Fruit fly (Drosophila melanogaster) whole organism, pupa: Measurements from ENCODE around the gene Fur1.

Experiments
- CG10348 ChIP-seq: fragments of 200-800 bp; sonication (Bioruptor generic); IDR thresholded peaks from 2 replicates; pipeline ENCODE4 v1.3.6; 2022; ENCODE audit warnings: missing biosample characterization, missing genetic modification characterization
- CG12605 ChIP-seq: fragments of 200-800 bp; sonication (Bioruptor generic); IDR thresholded peaks from 2 replicates; pipeline ENCODE4 v1.3.6; 2022; ENCODE audit warnings: missing biosample characterization, missing genetic modification characterization
- CG13204 ChIP-seq: fragments of 200-800 bp; sonication (Bioruptor generic); optimal IDR thresholded peaks from 2 replicates; lab custom pipeline; 2018; ENCODE audit warnings: missing biosample characterization, mild to moderate bottlenecking, missing genetic modification characterization, moderate library complexity
- CG14655 ChIP-seq: fragments of 200-800 bp; sonication (Bioruptor generic); optimal IDR thresholded peaks from 3 replicates; lab custom pipeline; 2017; ENCODE audit warnings: mild to moderate bottlenecking, missing biosample characterization, missing genetic modification reagents, missing genetic modification characterization
- CG15710 ChIP-seq: fragments of 200-800 bp; sonication (Bioruptor generic); optimal IDR thresholded peaks from 2 replicates; lab custom pipeline; 2018; ENCODE audit warnings: missing biosample characterization, mild to moderate bottlenecking, missing genetic modification characterization, moderate library complexity
- CG17806 ChIP-seq: fragments of 200-800 bp; sonication (Bioruptor generic); optimal IDR thresholded peaks from 2 replicates; lab custom pipeline; 2018; ENCODE audit warnings: missing biosample characterization, mild to moderate bottlenecking, missing genetic modification characterization, moderate library complexity
- CG32121 ChIP-seq: fragments of 200-800 bp; sonication (Bioruptor generic); IDR thresholded peaks from 2 replicates; pipeline ENCODE4 v1.3.6; 2022; ENCODE audit warnings: missing biosample characterization, missing genetic modification characterization
- CG8159 ChIP-seq: fragments of 200-800 bp; sonication (Bioruptor generic); optimal IDR thresholded peaks from 3 replicates; lab custom pipeline; 2018; ENCODE audit warnings: missing biosample characterization, mild to moderate bottlenecking, missing genetic modification characterization, moderate library complexity
- CG9948 ChIP-seq: fragments of 200-800 bp; sonication (Bioruptor generic); optimal IDR thresholded peaks from 2 replicates; lab custom pipeline; 2018; ENCODE audit warnings: missing biosample characterization, mild to moderate bottlenecking, missing genetic modification characterization, moderate library complexity
- D1 ChIP-seq: fragments of 200-800 bp; sonication (Bioruptor generic); optimal IDR thresholded peaks from 2 replicates; lab custom pipeline; 2018; ENCODE audit warnings: missing biosample characterization, mild to moderate bottlenecking, missing genetic modification characterization, moderate library complexity
- EcR ChIP-seq: fragments of 200-800 bp; sonication (Bioruptor generic); optimal IDR thresholded peaks from 3 replicates; lab custom pipeline; 2019; ENCODE audit warnings: missing biosample characterization, missing genetic modification characterization, mild to moderate bottlenecking, moderate library complexity, missing genetic modification reagents
- Snoo ChIP-seq: fragments of 200-800 bp; sonication (Bioruptor generic); optimal IDR thresholded peaks from 3 replicates; lab custom pipeline; 2017; ENCODE audit warnings: missing biosample characterization, mild to moderate bottlenecking, missing genetic modification characterization, inconsistent platforms
- fd96Ca ChIP-seq: fragments of 200-800 bp; sonication (Bioruptor generic); IDR thresholded peaks from 3 replicates; pipeline ENCODE4 v1.3.6; 2022; ENCODE audit warnings: missing biosample characterization, missing genetic modification characterization

- TF ChIP-seq Snoo (tag; lab: Kevin White, UChicago) = no peak
- no peak for TF ChIP-seq EcR (GFP tag; lab: Kevin White, UChicago)
- no peak for TF ChIP-seq CG8159 (tag; lab: Kevin White, UChicago)
- TF ChIP-seq CG14655 (GFP tag; lab: Kevin White, UChicago) = no peak
- no peak for TF ChIP-seq CG9948 (tag; lab: Kevin White, UChicago)
- TF ChIP-seq fd96Ca = no peak
- TF ChIP-seq D1 (tag; lab: Kevin White, UChicago) = no peak
- no peak for TF ChIP-seq CG12605 (GFP tag; lab: Robert Waterston, UW)
- TF ChIP-seq CG32121 = no peak
- no peak for TF ChIP-seq CG17806 (tag; lab: Kevin White, UChicago)
- no peak for TF ChIP-seq CG13204
- TF ChIP-seq CG10348 (GFP tag; lab: Robert Waterston, UW) = no peak
- TF ChIP-seq CG15710 (tag; lab: Kevin White, UChicago) = no peak
Observed at dm6 chr3R:25448318-25448717, 24.5 kb downstream of the Fur1 start.
